Worm (Caenorhabditis elegans) whole organism, L1 larva: ENCODE measurements around the gene H12D21.9.

Experiments
- C04F5.9 ChIP-seq: sonication (generic microtip); optimal IDR thresholded peaks from 2 replicates; lab custom pipeline; 2016; ENCODE audit warnings: missing genetic modification characterization, missing compliant biosample characterization
- blmp-1 ChIP-seq: fragments of 150-350 bp; optimal IDR thresholded peaks from 2 replicates; lab custom pipeline; 2014; ENCODE audit warnings: missing biosample characterization, missing genetic modification characterization
- ceh-63 ChIP-seq: fragments of 200-800 bp; sonication (Bioruptor generic); optimal IDR thresholded peaks from 2 replicates; lab custom pipeline; 2018; ENCODE audit warnings: mild to moderate bottlenecking, missing genetic modification characterization, missing compliant biosample characterization
- ceh-82 ChIP-seq, 3 experiments: fragments of 150-350 bp in 1 of 3; sonication (generic microtip) in 2 of 3; optimal IDR thresholded peaks; 2 replicates each; lab custom pipeline; 2014 to 2017; ENCODE audit warnings: missing biosample characterization in 3 of 3, missing genetic modification characterization in 3 of 3
- ceh-88 ChIP-seq: fragments of 200-800 bp; sonication (Bioruptor generic); IDR thresholded peaks from 2 replicates; pipeline ENCODE4 v1.3.6; 2022; ENCODE audit warnings: missing genetic modification characterization, missing compliant biosample characterization
- dpl-1 ChIP-seq, 3 experiments: fragments of 150-350 bp in 2 of 3; sonication (generic microtip) in 1 of 3; optimal IDR thresholded peaks; 2 replicates each; lab custom pipeline; 2014 to 2017; ENCODE audit warnings: missing biosample characterization in 3 of 3, missing genetic modification characterization in 3 of 3, missing genetic modification reagents in 3 of 3
- dsc-1 ChIP-seq: sonication (generic microtip); optimal IDR thresholded peaks from 2 replicates; lab custom pipeline; 2016; ENCODE audit warnings: mild to moderate bottlenecking, missing genetic modification characterization, missing compliant biosample characterization
- efl-1 ChIP-seq, 4 experiments: fragments of 150-350 bp; optimal IDR thresholded peaks in 3 of 4; peaks in 1 of 4; 1 replicate in 1 of 4; 2 replicates in 3 of 4; lab custom pipeline; 2014; ENCODE audit warnings: missing biosample characterization in 2 of 4, missing genetic modification characterization in 2 of 4, missing genetic modification reagents in 2 of 4
- egl-27 ChIP-seq, 2 experiments: fragments of 150-350 bp in 1 of 2; sonication (generic microtip); optimal IDR thresholded peaks; 3 replicates each; lab custom pipeline; 2017 to 2018; ENCODE audit warnings: missing biosample characterization in 2 of 2, missing genetic modification characterization in 2 of 2, missing genetic modification reagents in 2 of 2
- fkh-10 ChIP-seq: sonication (generic microtip); optimal IDR thresholded peaks from 2 replicates; lab custom pipeline; 2017; ENCODE audit warnings: missing biosample characterization, missing genetic modification reagents, missing genetic modification characterization
- fos-1 ChIP-seq: fragments of 150-350 bp; optimal IDR thresholded peaks from 2 replicates; lab custom pipeline; 2014; ENCODE audit warnings: missing biosample characterization, missing genetic modification characterization
- hlh-4 ChIP-seq: sonication (generic microtip); optimal IDR thresholded peaks from 2 replicates; lab custom pipeline; 2016; ENCODE audit warnings: mild to moderate bottlenecking, missing genetic modification characterization, missing compliant biosample characterization
- irx-1 ChIP-seq: sonication (generic microtip); optimal IDR thresholded peaks from 2 replicates; lab custom pipeline; 2016; ENCODE audit warnings: missing genetic modification characterization, missing compliant biosample characterization
- isw-1 ChIP-seq: fragments of 200-800 bp; sonication (Bioruptor generic); IDR thresholded peaks from 2 replicates; pipeline ENCODE4 v1.3.6; 2022; ENCODE audit warnings: missing genetic modification characterization, missing compliant biosample characterization
- jun-1 ChIP-seq: fragments of 150-350 bp; optimal IDR thresholded peaks from 2 replicates; lab custom pipeline; 2014; ENCODE audit warnings: missing biosample characterization, missing genetic modification reagents, missing genetic modification characterization
- lin-14 ChIP-seq: fragments of 200-800 bp; sonication (Bioruptor generic); optimal IDR thresholded peaks from 2 replicates; lab custom pipeline; 2018; ENCODE audit warnings: mild to moderate bottlenecking, missing genetic modification characterization, moderate library complexity, missing compliant biosample characterization
- lin-39 ChIP-seq: fragments of 150-350 bp; optimal IDR thresholded peaks from 2 replicates; lab custom pipeline; 2014; ENCODE audit warnings: missing biosample characterization, missing genetic modification reagents, missing genetic modification characterization
- lir-3 ChIP-seq: sonication (generic microtip); optimal IDR thresholded peaks from 2 replicates; lab custom pipeline; 2016; ENCODE audit warnings: mild to moderate bottlenecking, missing genetic modification characterization, moderate library complexity, missing compliant biosample characterization; ENCODE audit not compliant: poor library complexity
- lsy-2 ChIP-seq, 2 experiments: fragments of 150-350 bp; optimal IDR thresholded peaks; 2 replicates each; lab custom pipeline; 2014; ENCODE audit warnings: missing biosample characterization in 2 of 2, missing genetic modification characterization in 2 of 2
- mep-1 ChIP-seq: fragments of 150-350 bp; optimal IDR thresholded peaks from 2 replicates; lab custom pipeline; 2014; ENCODE audit warnings: missing biosample characterization, missing genetic modification characterization
- nhr-11 ChIP-seq: fragments of 150-350 bp; optimal IDR thresholded peaks from 2 replicates; lab custom pipeline; 2014; ENCODE audit warnings: missing biosample characterization, missing genetic modification characterization
- nhr-12 ChIP-seq: sonication (generic microtip); optimal IDR thresholded peaks from 2 replicates; lab custom pipeline; 2017; ENCODE audit warnings: missing biosample characterization, missing genetic modification characterization
- nhr-20 ChIP-seq: sonication (generic microtip); optimal IDR thresholded peaks from 2 replicates; lab custom pipeline; 2016; ENCODE audit warnings: mild to moderate bottlenecking, missing genetic modification characterization, missing compliant biosample characterization
- nhr-237 ChIP-seq: fragments of 150-350 bp; optimal IDR thresholded peaks from 2 replicates; lab custom pipeline; 2014; ENCODE audit warnings: missing biosample characterization, missing genetic modification characterization
- nhr-28 ChIP-seq: fragments of 150-350 bp; optimal IDR thresholded peaks from 2 replicates; lab custom pipeline; 2014; ENCODE audit warnings: missing biosample characterization, missing genetic modification characterization
- nhr-84 ChIP-seq: sonication (generic microtip); optimal IDR thresholded peaks from 2 replicates; lab custom pipeline; 2017; ENCODE audit warnings: missing biosample characterization, missing genetic modification characterization
- nhr-90 ChIP-seq: sonication (generic microtip); optimal IDR thresholded peaks from 2 replicates; lab custom pipeline; 2016; ENCODE audit warnings: mild to moderate bottlenecking, missing genetic modification characterization, missing compliant biosample characterization; ENCODE audit not compliant: poor library complexity
- pag-3 ChIP-seq: sonication (generic microtip); optimal IDR thresholded peaks from 2 replicates; lab custom pipeline; 2017; ENCODE audit warnings: missing genetic modification characterization, mild to moderate bottlenecking, missing compliant biosample characterization, antibody characterized with exemption, borderline replicate concordance; ENCODE audit not compliant: insufficient read depth
- pax-3 ChIP-seq: fragments of 200-800 bp; sonication (Bioruptor generic); optimal IDR thresholded peaks from 2 replicates; lab custom pipeline; 2018; ENCODE audit warnings: mild to moderate bottlenecking, missing genetic modification characterization, moderate library complexity, missing compliant biosample characterization
- snpc-4 ChIP-seq: fragments of 150-350 bp; optimal IDR thresholded peaks from 2 replicates; lab custom pipeline; 2014; ENCODE audit warnings: missing biosample characterization, missing genetic modification characterization
- swsn-7 ChIP-seq: sonication (generic microtip); optimal IDR thresholded peaks from 2 replicates; lab custom pipeline; 2016; ENCODE audit warnings: missing genetic modification characterization, missing compliant biosample characterization
- tlp-1 ChIP-seq: fragments of 150-350 bp; optimal IDR thresholded peaks from 2 replicates; lab custom pipeline; 2014; ENCODE audit warnings: missing biosample characterization, missing genetic modification characterization
- unc-30 ChIP-seq: sonication (generic microtip); optimal IDR thresholded peaks from 2 replicates; lab custom pipeline; 2017; ENCODE audit warnings: missing biosample characterization, missing genetic modification characterization
- unc-86 ChIP-seq: sonication (generic microtip); optimal IDR thresholded peaks from 2 replicates; lab custom pipeline; 2016; ENCODE audit warnings: missing genetic modification characterization, missing compliant biosample characterization
- vab-15 ChIP-seq: sonication (generic microtip); optimal IDR thresholded peaks from 2 replicates; lab custom pipeline; 2017; ENCODE audit warnings: missing genotype, mild to moderate bottlenecking, missing genetic modification characterization, missing compliant biosample characterization
- ztf-11 ChIP-seq, 2 experiments: sonication (generic microtip); optimal IDR thresholded peaks; 2 replicates each; lab custom pipeline; 2016 to 2017; ENCODE audit warnings: missing genetic modification characterization in 2 of 2, missing biosample characterization in 1 of 2, missing compliant biosample characterization in 1 of 2

H12D21.9 gene

ce11 chrV:14943774-14944173 is 34.5 kb upstream of the H12D21.9 start:
- TF ChIP-seq pax-3 (tag; lab: Kevin White, UChicago): no peak
- no peak for TF ChIP-seq efl-1 (optimal IDR thresholded peaks at IDR 0.05; lab: Kevin White, UChicago)
- TF ChIP-seq efl-1 (GFP tag; optimal IDR thresholded peaks at IDR 0.05 in 1 of 2; lab: Kevin White, UChicago): peak in 1 of 2 experiments; percentile 7

- TF ChIP-seq nhr-237 (no peak), lin-39 (tag; lab: Kevin White, UChicago) (no peak), nhr-90 (no peak), nhr-12 (no peak), snpc-4 (no peak), isw-1 (GFP tag; lab: Robert Waterston, UW) (no peak), nhr-20 (no peak), dsc-1 (tag; lab: Kevin White, UChicago) (no peak), tlp-1 (tag; lab: Kevin White, UChicago) (no peak), ceh-88 (GFP tag; lab: Robert Waterston, UW) (no peak), jun-1 (tag; lab: Kevin White, UChicago) (no peak), nhr-28 (no peak), blmp-1 (no peak), ceh-63 (no peak), unc-86 (tag; lab: Kevin White, UChicago) (no peak), lir-3 (no peak)
These were observed 33.6 kb upstream of the H12D21.9 start for ce11 chrV:14942898-14943297.

DNA sequence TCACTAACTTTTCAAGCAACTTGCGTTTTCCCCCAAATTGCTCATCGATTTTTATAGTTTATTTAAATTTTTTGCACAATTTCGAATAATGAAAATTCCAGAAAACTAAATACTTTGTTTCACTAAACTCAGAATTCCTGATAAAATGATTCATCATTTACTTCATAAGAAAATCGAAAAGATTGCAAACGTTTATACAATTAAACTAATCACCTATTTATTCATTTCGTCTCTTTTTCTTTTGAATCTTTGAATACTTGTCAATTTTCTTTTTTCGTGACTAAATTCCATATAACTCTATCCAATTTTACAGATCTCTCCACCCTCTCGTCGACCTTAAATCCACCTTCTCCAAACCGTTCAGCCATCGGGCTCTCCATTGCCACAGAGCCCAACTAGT is 27.3 kb upstream of the H12D21.9 start, which contains the start of gene C30G7.2:
TSS of gene C30G7.2 (plus strand) at position 301 of the 400 bp plus-strand sequence.
- TF ChIP-seq unc-30 (no peak), ztf-11 (tag; optimal IDR thresholded peaks at IDR 0.05; lab: Kevin White, UChicago) (no peak), pag-3 (no peak), fos-1 (tag; lab: Kevin White, UChicago) (no peak), hlh-4 (tag; lab: Kevin White, UChicago) (no peak), nhr-28 (no peak), lin-39 (tag; lab: Kevin White, UChicago) (no peak), nhr-84 (tag; lab: Kevin White, UChicago) (no peak), C04F5.9 (tag; lab: Kevin White, UChicago) (no peak), nhr-11 (tag; lab: Kevin White, UChicago) (no peak), swsn-7 (tag; lab: Kevin White, UChicago) (no peak), pax-3 (tag; lab: Kevin White, UChicago) (no peak), lsy-2 (tag; optimal IDR thresholded peaks at IDR 0.05; lab: Kevin White, UChicago) (no peak)

ce11 chrV:14933450-14934218 is 24.4 kb upstream of the H12D21.9 start:
- TF ChIP-seq pax-3 (tag; lab: Kevin White, UChicago) (peak; percentile 6), dsc-1 (tag; lab: Kevin White, UChicago) (peak; percentile 10), ceh-82 (tag; optimal IDR thresholded peaks at IDR 0.05; lab: Kevin White, UChicago) (no peak), lin-14 (peak; percentile 24)

ce11 chrV:14930168-14930567 is 20.9 kb upstream of the H12D21.9 start:
- TF ChIP-seq nhr-28 (no peak), lsy-2 (tag; optimal IDR thresholded peaks at IDR 0.05; lab: Kevin White, UChicago) (peak in 1 of 2 experiments; percentile 49), fkh-10 (peak; percentile 50), dpl-1 (GFP tag; optimal IDR thresholded peaks at IDR 0.05; lab: Kevin White, UChicago) (peak in 1 of 3 experiments; percentile 7), mep-1 (tag; lab: Kevin White, UChicago) (peak; percentile 41), egl-27 (tag; optimal IDR thresholded peaks at IDR 0.05; lab: Kevin White, UChicago) (no peak), efl-1 (optimal IDR thresholded peaks at IDR 0.05; lab: Kevin White, UChicago) (peak in 1 of 2 experiments; percentile 15), efl-1 (GFP tag; optimal IDR thresholded peaks at IDR 0.05 in 1 of 2; lab: Kevin White, UChicago) (peak; percentile 1 to 60), lin-14 (peak; percentile 86), snpc-4 (no peak), dsc-1 (tag; lab: Kevin White, UChicago) (peak; percentile 8), irx-1 (tag; lab: Kevin White, UChicago) (no peak), ceh-82 (tag; optimal IDR thresholded peaks at IDR 0.05; lab: Kevin White, UChicago) (peak in 1 of 3 experiments; percentile 23), ceh-88 (GFP tag; lab: Robert Waterston, UW) (no peak), vab-15 (tag; lab: Kevin White, UChicago) (no peak)
- TF ChIP-seq, all 84 proteins: peak for 8
